Fruit fly (Drosophila melanogaster): ENCODE data around the gene Samuel.

The Samuel gene

dm6 chr2L:11039548-11040144 lies 27.2 kb downstream of the Samuel start (continued):
- TF ChIP-seq twi (tag; optimal IDR thresholded peaks at IDR 0.05) = peak; percentile 37
- TF ChIP-seq Med (GFP tag) = peak; percentile 63
- peak; percentile 46 for TF ChIP-seq CG10543 (GFP tag; optimal IDR thresholded peaks at IDR 0.05)
- peak in 1 of 2 experiments; percentile 79 for TF ChIP-seq Pdp1 (GFP tag; optimal IDR thresholded peaks at IDR 0.05)
- peak; percentile 23 for TF ChIP-seq Blimp-1 (GFP tag; optimal IDR thresholded peaks at IDR 0.05)
- peak; percentile 13 for TF ChIP-seq sd (tag; optimal IDR thresholded peaks at IDR 0.05)
- TF ChIP-seq CG13894 (tag; optimal IDR thresholded peaks at IDR 0.05) = peak; percentile 61
- peak; percentile 55 for TF ChIP-seq CG34376 (GFP tag; optimal IDR thresholded peaks at IDR 0.05)
- TF ChIP-seq run (tag; optimal IDR thresholded peaks at IDR 0.05) = peak; percentile 16
- peak; percentile 80 for TF ChIP-seq cwo (GFP tag; optimal IDR thresholded peaks at IDR 0.05)
- TF ChIP-seq sqz (GFP tag; optimal IDR thresholded peaks at IDR 0.05) = peak; percentile 35
- TF ChIP-seq lab (GFP tag; optimal IDR thresholded peaks at IDR 0.05) = peak; percentile 42
- peak; percentile 21 for TF ChIP-seq CrebB (tag; optimal IDR thresholded peaks at IDR 0.05)
- 0 out of 2 replicates have a peak, but pooled peaks have one; percentile 15 for TF ChIP-seq sens-2 (GFP tag; IDR thresholded peaks at IDR 0.05)
- 0 out of 4 replicates have a peak, but pooled peaks have one; percentile 63 for TF ChIP-seq chinmo (GFP tag; IDR thresholded peaks at IDR 0.05; ENCODE audit: partially characterized antibody)
- TF ChIP-seq croc (GFP tag; conservative IDR thresholded peaks at IDR 0.05) = no peak
- peak; percentile 13 for TF ChIP-seq HmgZ (tag; optimal IDR thresholded peaks at IDR 0.05)
- TF ChIP-seq grn (GFP tag; optimal IDR thresholded peaks at IDR 0.05) = peak; percentile 99

- TF ChIP-seq crol (GFP tag; IDR thresholded peaks at IDR 0.05) (peak; percentile 46), zfh1 (GFP tag; IDR thresholded peaks at IDR 0.05) (0 out of 3 replicates have a peak, but pooled peaks have one; percentile 17), psq (GFP tag; optimal IDR thresholded peaks at IDR 0.05) (no peak), Doc2 (GFP tag; IDR thresholded peaks at IDR 0.05) (no peak), CG15696 (tag; optimal IDR thresholded peaks at IDR 0.05) (peak; percentile 2), CG12769 (tag; optimal IDR thresholded peaks at IDR 0.05) (peak; percentile 78), CG33557 (GFP tag; optimal IDR thresholded peaks at IDR 0.05) (peak; percentile 48), sug (tag; optimal IDR thresholded peaks at IDR 0.05) (peak; percentile 21), ttk (GFP tag; IDR thresholded peaks at IDR 0.05) (no peak), CG15073 (GFP tag; optimal IDR thresholded peaks at IDR 0.05) (no peak), abd-A (tag; optimal IDR thresholded peaks at IDR 0.05) (no peak), cg (GFP tag; optimal IDR thresholded peaks at IDR 0.05) (no peak), Poxn (GFP tag; IDR thresholded peaks at IDR 0.05) (no peak), Sox100B (GFP tag; optimal IDR thresholded peaks at IDR 0.05) (peak; percentile 18), GATAe (GFP tag; conservative IDR thresholded peaks at IDR 0.05) (peak; percentile 27; the same call in 1 of the 2 replicates), CG11456 (GFP tag; IDR thresholded peaks at IDR 0.05) (0 out of 3 replicates have a peak, but pooled peaks have one; percentile 5), peb (GFP tag; IDR thresholded peaks at IDR 0.05) (no peak), Hr78 (GFP tag; optimal IDR thresholded peaks at IDR 0.05) (peak in 1 of 2 experiments; percentile 77), CG6254 (GFP tag; optimal IDR thresholded peaks at IDR 0.05) (peak; percentile 37), tll (GFP tag; optimal IDR thresholded peaks at IDR 0.05) (no peak), ATbp (GFP tag; optimal IDR thresholded peaks at IDR 0.05) (peak; percentile 40), CG2199 (GFP tag; IDR thresholded peaks at IDR 0.05) (peak; percentile 60; the same call in 1 of the 3 replicates), lbe (GFP tag; optimal IDR thresholded peaks at IDR 0.05) (peak; percentile 13), Vsx1 (GFP tag; optimal IDR thresholded peaks at IDR 0.05) (peak; percentile 41), salm (tag; optimal IDR thresholded peaks at IDR 0.05) (peak; percentile 12), CG30403 (GFP tag; optimal IDR thresholded peaks at IDR 0.05) (no peak), CG3407 (GFP tag; optimal IDR thresholded peaks at IDR 0.05) (peak; percentile 2), CG12391 (tag; optimal IDR thresholded peaks at IDR 0.05) (no peak), CG43689 (GFP tag; IDR thresholded peaks at IDR 0.05) (no peak), vnd (GFP tag; IDR thresholded peaks at IDR 0.05; ENCODE audit: partially characterized antibody) (no peak)
These were observed 27.9 kb downstream of the Samuel start for dm6 chr2L:11038918-11039317.

Measured in whole organism, embryonic.